Worm (Caenorhabditis elegans): Measurements from ENCODE around the gene nas-27.

Gene nas-27

ce11 chrII:1189652-1190051 lies 10.5 kb upstream of the nas-27 start:
- TF ChIP-seq hmg-4 (GFP tag; optimal IDR thresholded peaks at IDR 0.05): no peak
- TF ChIP-seq ama-1 (optimal IDR thresholded peaks at IDR 0.05): no peak
- TF ChIP-seq hnd-1 (tag; optimal IDR thresholded peaks at IDR 0.05): no peak
- TF ChIP-seq ceh-13 (GFP tag; optimal IDR thresholded peaks at IDR 0.05): no peak
- no peak for TF ChIP-seq aly-1 (tag; optimal IDR thresholded peaks at IDR 0.05)
- no peak for TF ChIP-seq pes-1 (GFP tag; IDR thresholded peaks at IDR 0.05)
- TF ChIP-seq sea-1 (GFP tag; conservative IDR thresholded peaks at IDR 0.05): no peak
- no peak for TF ChIP-seq tbx-37 (GFP tag; conservative IDR thresholded peaks at IDR 0.05)
- TF ChIP-seq flt-1 (GFP tag; IDR thresholded peaks at IDR 0.05): no peak
- no peak for TF ChIP-seq scrt-1 (GFP tag; IDR thresholded peaks at IDR 0.05)
- TF ChIP-seq ceh-36 (tag; optimal IDR thresholded peaks at IDR 0.05): no peak
- no peak for TF ChIP-seq B0310.2 (tag; optimal IDR thresholded peaks at IDR 0.05)
- no peak for TF ChIP-seq tbx-11 (GFP tag; IDR thresholded peaks at IDR 0.05)
- no peak for TF ChIP-seq ets-7 (tag; optimal IDR thresholded peaks at IDR 0.05)
- no peak for TF ChIP-seq hmbx-1 (tag; optimal IDR thresholded peaks at IDR 0.05)
- no peak for TF ChIP-seq F13C5.2 (tag; optimal IDR thresholded peaks at IDR 0.05)
- no peak for TF ChIP-seq tra-4 (tag; optimal IDR thresholded peaks at IDR 0.05)

- TF ChIP-seq tra-4 (tag; optimal IDR thresholded peaks at IDR 0.05): no peak
- no peak for TF ChIP-seq hnd-1 (tag; optimal IDR thresholded peaks at IDR 0.05)
- TF ChIP-seq tbx-11 (GFP tag; IDR thresholded peaks at IDR 0.05): no peak
- TF ChIP-seq ceh-13 (GFP tag; optimal IDR thresholded peaks at IDR 0.05): no peak
- TF ChIP-seq ets-7 (tag; optimal IDR thresholded peaks at IDR 0.05): no peak
- TF ChIP-seq B0310.2 (tag; optimal IDR thresholded peaks at IDR 0.05): no peak
- TF ChIP-seq sea-1 (GFP tag; conservative IDR thresholded peaks at IDR 0.05): no peak
- no peak for TF ChIP-seq ceh-36 (tag; optimal IDR thresholded peaks at IDR 0.05)
- no peak for TF ChIP-seq ama-1 (optimal IDR thresholded peaks at IDR 0.05)
- no peak for TF ChIP-seq hmg-4 (GFP tag; optimal IDR thresholded peaks at IDR 0.05)
- TF ChIP-seq scrt-1 (GFP tag; IDR thresholded peaks at IDR 0.05): no peak
- no peak for TF ChIP-seq hmbx-1 (tag; optimal IDR thresholded peaks at IDR 0.05)
- TF ChIP-seq F13C5.2 (tag; optimal IDR thresholded peaks at IDR 0.05): no peak
- no peak for TF ChIP-seq flt-1 (GFP tag; IDR thresholded peaks at IDR 0.05)
- no peak for TF ChIP-seq tbx-37 (GFP tag; conservative IDR thresholded peaks at IDR 0.05)
- no peak for TF ChIP-seq aly-1 (tag; optimal IDR thresholded peaks at IDR 0.05)
- TF ChIP-seq pes-1 (GFP tag; IDR thresholded peaks at IDR 0.05): no peak
Measured at ce11 chrII:1188137-1188536, 9.0 kb upstream of the nas-27 start.

DNA sequence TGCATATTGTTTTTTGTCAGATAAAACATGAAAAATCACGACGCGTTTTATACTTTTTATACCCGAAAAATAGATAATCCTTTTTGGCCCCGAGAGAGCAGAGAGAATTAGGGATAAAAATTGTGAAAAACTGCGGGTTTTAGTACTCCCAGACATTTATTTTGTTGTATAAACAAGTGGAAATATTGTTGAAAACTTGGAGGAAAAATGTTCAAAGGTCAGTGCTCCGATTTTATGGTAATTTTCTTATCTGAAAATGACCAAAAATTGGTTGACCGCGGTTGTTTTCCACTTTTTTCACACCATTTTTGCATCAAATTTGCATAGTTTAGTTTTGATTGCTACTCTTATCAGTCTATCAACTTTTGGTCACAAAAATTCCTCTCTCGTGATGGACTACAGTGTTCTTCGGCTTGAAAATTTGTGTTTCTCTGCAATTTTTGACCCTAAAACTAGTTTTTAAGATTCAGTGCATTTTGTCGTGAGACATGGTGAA lies 7.0 kb downstream of the nas-27 start, which contains the start of gene dlhd-1:
Gene dlhd-1, minus strand, starts transcription at position 51 of the 496 bp plus-strand sequence.
- TF ChIP-seq flt-1 (GFP tag; IDR thresholded peaks at IDR 0.05) (no peak), tbx-11 (GFP tag; IDR thresholded peaks at IDR 0.05) (no peak), scrt-1 (GFP tag; IDR thresholded peaks at IDR 0.05) (no peak), ceh-13 (GFP tag; optimal IDR thresholded peaks at IDR 0.05) (no peak), hnd-1 (tag; optimal IDR thresholded peaks at IDR 0.05) (no peak), ama-1 (optimal IDR thresholded peaks at IDR 0.05) (no peak)

- TF ChIP-seq F13C5.2 (tag; optimal IDR thresholded peaks at IDR 0.05) (no peak), pes-1 (GFP tag; IDR thresholded peaks at IDR 0.05) (no peak), tbx-11 (GFP tag; IDR thresholded peaks at IDR 0.05) (no peak), B0310.2 (tag; optimal IDR thresholded peaks at IDR 0.05) (no peak), ets-7 (tag; optimal IDR thresholded peaks at IDR 0.05) (no peak), hnd-1 (tag; optimal IDR thresholded peaks at IDR 0.05) (no peak), ama-1 (optimal IDR thresholded peaks at IDR 0.05) (no peak), hmbx-1 (tag; optimal IDR thresholded peaks at IDR 0.05) (no peak), sea-1 (GFP tag; conservative IDR thresholded peaks at IDR 0.05) (no peak), tbx-37 (GFP tag; conservative IDR thresholded peaks at IDR 0.05) (no peak), ceh-13 (GFP tag; optimal IDR thresholded peaks at IDR 0.05) (no peak), hmg-4 (GFP tag; optimal IDR thresholded peaks at IDR 0.05) (no peak), tra-4 (tag; optimal IDR thresholded peaks at IDR 0.05) (no peak), flt-1 (GFP tag; IDR thresholded peaks at IDR 0.05) (no peak), ceh-36 (tag; optimal IDR thresholded peaks at IDR 0.05) (no peak), scrt-1 (GFP tag; IDR thresholded peaks at IDR 0.05) (no peak), aly-1 (tag; optimal IDR thresholded peaks at IDR 0.05) (no peak)
Measured at ce11 chrII:1170842-1171241, 8.3 kb downstream of the nas-27 start.

- TF ChIP-seq tbx-11 (GFP tag; IDR thresholded peaks at IDR 0.05) (no peak), ceh-36 (tag; optimal IDR thresholded peaks at IDR 0.05) (no peak), hmg-4 (GFP tag; optimal IDR thresholded peaks at IDR 0.05) (no peak), ets-7 (tag; optimal IDR thresholded peaks at IDR 0.05) (no peak), ceh-13 (GFP tag; optimal IDR thresholded peaks at IDR 0.05) (no peak), tra-4 (tag; optimal IDR thresholded peaks at IDR 0.05) (no peak), aly-1 (tag; optimal IDR thresholded peaks at IDR 0.05) (no peak)
Measured at ce11 chrII:1163275-1163674, 15.8 kb downstream of the nas-27 start, which contains the start of gene T23F4.2. TSS of gene T23F4.2 (plus strand) at chrII:1163575.

DNA sequence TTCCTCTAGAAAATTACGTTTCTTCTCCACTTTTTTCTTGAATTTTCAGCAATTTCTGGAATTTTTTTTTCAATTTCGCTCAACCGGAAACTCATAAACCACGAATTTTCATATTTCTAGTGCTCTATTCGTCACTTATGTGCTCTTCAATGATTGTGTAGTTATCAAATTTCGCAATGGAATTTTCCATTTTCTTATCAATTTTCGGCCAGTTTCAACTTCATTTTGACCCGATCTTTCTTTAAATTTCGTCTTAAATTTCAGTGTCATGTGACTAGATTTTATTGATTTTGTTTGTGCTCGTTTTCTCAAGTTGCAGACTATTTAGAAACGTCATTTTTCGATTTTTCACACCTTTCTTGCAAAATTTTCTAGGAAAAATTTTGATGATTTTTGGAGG lies 19.4 kb downstream of the nas-27 start:
- TF ChIP-seq B0310.2 (tag; optimal IDR thresholded peaks at IDR 0.05): no peak
- no peak for TF ChIP-seq tra-4 (tag; optimal IDR thresholded peaks at IDR 0.05)
- TF ChIP-seq hmbx-1 (tag; optimal IDR thresholded peaks at IDR 0.05): no peak
- TF ChIP-seq pes-1 (GFP tag; IDR thresholded peaks at IDR 0.05): no peak
- no peak for TF ChIP-seq hmg-4 (GFP tag; optimal IDR thresholded peaks at IDR 0.05)
- no peak for TF ChIP-seq ets-7 (tag; optimal IDR thresholded peaks at IDR 0.05)
- TF ChIP-seq flt-1 (GFP tag; IDR thresholded peaks at IDR 0.05): no peak
- no peak for TF ChIP-seq ceh-36 (tag; optimal IDR thresholded peaks at IDR 0.05)
- no peak for TF ChIP-seq ama-1 (optimal IDR thresholded peaks at IDR 0.05)
- no peak for TF ChIP-seq tbx-11 (GFP tag; IDR thresholded peaks at IDR 0.05)
- no peak for TF ChIP-seq hnd-1 (tag; optimal IDR thresholded peaks at IDR 0.05)
- TF ChIP-seq F13C5.2 (tag; optimal IDR thresholded peaks at IDR 0.05): no peak
- TF ChIP-seq sea-1 (GFP tag; conservative IDR thresholded peaks at IDR 0.05): no peak
- TF ChIP-seq aly-1 (tag; optimal IDR thresholded peaks at IDR 0.05): no peak
- TF ChIP-seq tbx-37 (GFP tag; conservative IDR thresholded peaks at IDR 0.05): no peak
- TF ChIP-seq scrt-1 (GFP tag; IDR thresholded peaks at IDR 0.05): no peak
- TF ChIP-seq ceh-13 (GFP tag; optimal IDR thresholded peaks at IDR 0.05): no peak

- no peak for TF ChIP-seq ama-1 (optimal IDR thresholded peaks at IDR 0.05)
- TF ChIP-seq flt-1 (GFP tag; IDR thresholded peaks at IDR 0.05): no peak
- TF ChIP-seq pes-1 (GFP tag; IDR thresholded peaks at IDR 0.05): no peak
- TF ChIP-seq scrt-1 (GFP tag; IDR thresholded peaks at IDR 0.05): no peak
- TF ChIP-seq hmbx-1 (tag; optimal IDR thresholded peaks at IDR 0.05): no peak
- no peak for TF ChIP-seq F13C5.2 (tag; optimal IDR thresholded peaks at IDR 0.05)
- no peak for TF ChIP-seq hmg-4 (GFP tag; optimal IDR thresholded peaks at IDR 0.05)
- TF ChIP-seq tbx-11 (GFP tag; IDR thresholded peaks at IDR 0.05): no peak
- no peak for TF ChIP-seq ets-7 (tag; optimal IDR thresholded peaks at IDR 0.05)
- TF ChIP-seq hnd-1 (tag; optimal IDR thresholded peaks at IDR 0.05): no peak
- no peak for TF ChIP-seq B0310.2 (tag; optimal IDR thresholded peaks at IDR 0.05)
- TF ChIP-seq aly-1 (tag; optimal IDR thresholded peaks at IDR 0.05): no peak
- TF ChIP-seq ceh-13 (GFP tag; optimal IDR thresholded peaks at IDR 0.05): no peak
- no peak for TF ChIP-seq ceh-36 (tag; optimal IDR thresholded peaks at IDR 0.05)
- no peak for TF ChIP-seq tbx-37 (GFP tag; conservative IDR thresholded peaks at IDR 0.05)
- no peak for TF ChIP-seq tra-4 (tag; optimal IDR thresholded peaks at IDR 0.05)
- TF ChIP-seq sea-1 (GFP tag; conservative IDR thresholded peaks at IDR 0.05): no peak
Measured at ce11 chrII:1157135-1157534, 22.0 kb downstream of the nas-27 start.
